Fruit fly (Drosophila melanogaster): ENCODE results near the gene nyo.
A peak's percentile ranks its signal among the peaks of the same experiment; 100 is the strongest.

The nyo gene

DNA sequence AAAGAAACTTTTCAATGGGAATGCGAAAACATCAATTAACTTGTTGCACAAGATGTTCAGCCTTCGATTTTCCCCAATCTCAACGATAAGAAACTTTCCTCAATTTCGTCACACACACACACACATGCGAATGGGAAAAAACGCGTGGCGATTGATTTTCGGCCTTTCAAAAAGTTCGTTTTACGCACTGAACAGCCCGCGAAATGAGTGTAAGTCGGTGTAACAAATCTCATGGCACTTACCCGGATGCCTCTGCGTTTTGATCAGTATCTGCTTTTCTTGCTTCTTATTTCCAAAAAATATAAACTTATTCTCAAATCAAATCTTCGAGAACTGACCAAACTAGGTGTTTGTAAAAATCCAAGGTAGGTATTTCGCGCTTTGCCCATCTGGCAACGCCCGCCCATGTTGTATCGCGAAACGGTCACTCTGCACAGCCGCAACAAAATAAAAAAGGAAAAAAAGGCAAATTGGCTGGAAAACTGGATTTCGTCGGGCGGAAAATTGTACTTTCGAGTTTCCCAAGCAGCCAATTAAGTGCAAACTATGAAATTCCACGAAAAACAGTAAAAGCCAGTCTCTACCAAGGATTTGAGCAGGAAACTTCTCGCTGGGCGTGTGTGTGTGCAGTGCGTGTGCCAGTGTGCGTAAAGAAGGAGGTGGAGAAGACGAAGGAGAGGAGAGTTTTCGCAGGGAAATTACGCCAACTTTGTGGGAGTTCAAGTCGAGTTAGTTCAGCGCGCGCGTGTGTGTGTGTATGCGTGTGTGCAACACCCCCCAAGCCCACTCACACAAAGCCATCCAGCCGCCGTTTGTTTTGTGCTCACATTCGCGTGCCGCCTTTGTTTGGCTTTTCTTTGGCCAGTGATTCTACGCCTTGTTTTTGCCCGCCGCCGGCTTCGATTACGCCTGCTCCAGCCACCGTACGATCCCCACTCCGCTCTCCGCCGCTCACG is 68.1 kb downstream of the nyo start, which contains the start of gene Med (continued):
- TF ChIP-seq Oaz (GFP tag; IDR thresholded peaks at IDR 0.05) (no peak), CG10543 (GFP tag; optimal IDR thresholded peaks at IDR 0.05) (peak; percentile 9), en (GFP tag; optimal IDR thresholded peaks at IDR 0.05) (no peak), Six4 (GFP tag; optimal IDR thresholded peaks at IDR 0.05) (no peak), CoRest (tag; optimal IDR thresholded peaks at IDR 0.05) (peak; percentile 48), Nf-YC (tag; optimal IDR thresholded peaks at IDR 0.05) (peak; percentile 41), gem (tag; optimal IDR thresholded peaks at IDR 0.05) (no peak), luna (GFP tag; optimal IDR thresholded peaks at IDR 0.05) (no peak), H15 (GFP tag; IDR thresholded peaks at IDR 0.05) (no peak), trem (tag; optimal IDR thresholded peaks at IDR 0.05) (peak; percentile 72), CG3726 (GFP tag; IDR thresholded peaks at IDR 0.05) (no peak), D (optimal IDR thresholded peaks at IDR 0.05) (peak; percentile 58), D (GFP tag; optimal IDR thresholded peaks at IDR 0.05) (no peak), odd (GFP tag; optimal IDR thresholded peaks at IDR 0.05) (no peak), CG12659 (GFP tag; optimal IDR thresholded peaks at IDR 0.05) (peak; percentile 74), gro (GFP tag; optimal IDR thresholded peaks at IDR 0.05) (peak; percentile 31), aop (GFP tag; IDR thresholded peaks at IDR 0.05) (no peak), Eip74EF (GFP tag; optimal IDR thresholded peaks at IDR 0.05) (no peak), cg (GFP tag; optimal IDR thresholded peaks at IDR 0.05) (peak; percentile 85), CG11723 (GFP tag; optimal IDR thresholded peaks at IDR 0.05) (no peak), Trl (optimal IDR thresholded peaks at IDR 0.05) (peak in 1 of 2 experiments; percentile 4), Trl (GFP tag; optimal IDR thresholded peaks at IDR 0.05) (no peak), vfl (GFP tag; optimal IDR thresholded peaks at IDR 0.05) (no peak), nmo (GFP tag; optimal IDR thresholded peaks at IDR 0.05) (peak; percentile 44), Stat92E (GFP tag; optimal IDR thresholded peaks at IDR 0.05) (peak in 1 of 3 experiments; percentile 58), CG6254 (GFP tag; optimal IDR thresholded peaks at IDR 0.05) (no peak), CG8290 (GFP tag; optimal IDR thresholded peaks at IDR 0.05) (no peak), CG8290 (tag; optimal IDR thresholded peaks at IDR 0.05) (peak in 1 of 2 experiments; percentile 20), CG10979 (tag; optimal IDR thresholded peaks at IDR 0.05) (no peak), CG8924 (tag; optimal IDR thresholded peaks at IDR 0.05) (peak; percentile 37), CG8478 (optimal IDR thresholded peaks at IDR 0.05) (no peak), CG12236 (GFP tag; optimal IDR thresholded peaks at IDR 0.05) (no peak), Dip3 (GFP tag; optimal IDR thresholded peaks at IDR 0.05) (no peak), Doc3 (GFP tag; IDR thresholded peaks at IDR 0.05; ENCODE audit: partially characterized antibody) (no peak), stwl (tag; optimal IDR thresholded peaks at IDR 0.05) (peak; percentile 55), CG15601 (tag; optimal IDR thresholded peaks at IDR 0.05) (peak; percentile 42), nau (GFP tag; optimal IDR thresholded peaks at IDR 0.05) (no peak), dm (GFP tag; optimal IDR thresholded peaks at IDR 0.05) (peak; percentile 81), phol (tag; optimal IDR thresholded peaks at IDR 0.05) (peak; percentile 36), crol (GFP tag; IDR thresholded peaks at IDR 0.05) (no peak), CG11504 (tag; optimal IDR thresholded peaks at IDR 0.05) (peak; percentile 36), Scr (GFP tag; IDR thresholded peaks at IDR 0.05; ENCODE audit: partially characterized antibody) (no peak), CG8765 (GFP tag; IDR thresholded peaks at IDR 0.05) (no peak), CG17802 (tag; optimal IDR thresholded peaks at IDR 0.05) (no peak), CG3281 (GFP tag; optimal IDR thresholded peaks at IDR 0.05) (no peak), CG1792 (GFP tag; optimal IDR thresholded peaks at IDR 0.05) (peak; percentile 55), lbe (GFP tag; optimal IDR thresholded peaks at IDR 0.05) (no peak), ERR (GFP tag; optimal IDR thresholded peaks at IDR 0.05) (no peak), pho (GFP tag; optimal IDR thresholded peaks at IDR 0.05) (no peak)

Data from whole organism, embryonic.